Worm (Caenorhabditis elegans) whole organism, young adult: ENCODE data around the gene C01B9.1.

Experiments used
- him-1 ChIP-seq: sonication (generic microtip); optimal IDR thresholded peaks from 2 replicates; lab custom pipeline; 2016; ENCODE audit warnings: missing genotype, missing genetic modification reagents, missing genetic modification characterization, missing compliant biosample characterization
- lin-40 ChIP-seq: sonication (generic microtip); optimal IDR thresholded peaks from 2 replicates; lab custom pipeline; 2016; ENCODE audit warnings: missing genetic modification characterization, mild to moderate bottlenecking, missing compliant biosample characterization, missing genotype, missing genetic modification reagents

DNA sequence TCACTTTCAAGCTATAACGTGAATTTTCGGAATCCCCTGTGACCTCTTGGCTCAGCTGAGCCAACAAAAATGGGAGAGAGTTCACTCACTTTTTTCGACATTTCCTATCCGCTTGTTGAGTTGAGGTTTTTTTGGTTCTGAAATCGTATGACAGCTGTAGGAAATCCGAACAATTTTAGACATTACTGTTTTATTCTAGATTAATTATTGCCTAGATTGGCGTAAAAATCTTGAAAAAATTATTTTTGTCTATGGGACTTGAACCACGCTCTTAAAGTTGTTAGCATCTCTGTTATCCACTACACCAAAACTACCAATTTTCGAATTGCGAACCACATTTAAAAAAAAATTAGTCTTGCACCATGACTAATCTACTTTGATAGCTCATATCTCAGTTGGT is 12.5 kb downstream of the C01B9.1 start, which contains the start of gene C01B9.4:
- no peak for TF ChIP-seq him-1 (tag; lab: Kevin White, UChicago)
- no peak for TF ChIP-seq lin-40 (tag; lab: Kevin White, UChicago)
